Fruit fly (Drosophila melanogaster) ovary, adult (tissue): ENCODE data around the gene stai.

Experiments
- CG17801 ChIP-seq: fragments of 200-800 bp; optimal IDR thresholded peaks from 2 replicates; lab custom pipeline; 2019; ENCODE audit warnings: missing biosample characterization, mild to moderate bottlenecking, missing genetic modification characterization, moderate library complexity; ENCODE audit not compliant: partially characterized antibody

The stai gene

DNA sequence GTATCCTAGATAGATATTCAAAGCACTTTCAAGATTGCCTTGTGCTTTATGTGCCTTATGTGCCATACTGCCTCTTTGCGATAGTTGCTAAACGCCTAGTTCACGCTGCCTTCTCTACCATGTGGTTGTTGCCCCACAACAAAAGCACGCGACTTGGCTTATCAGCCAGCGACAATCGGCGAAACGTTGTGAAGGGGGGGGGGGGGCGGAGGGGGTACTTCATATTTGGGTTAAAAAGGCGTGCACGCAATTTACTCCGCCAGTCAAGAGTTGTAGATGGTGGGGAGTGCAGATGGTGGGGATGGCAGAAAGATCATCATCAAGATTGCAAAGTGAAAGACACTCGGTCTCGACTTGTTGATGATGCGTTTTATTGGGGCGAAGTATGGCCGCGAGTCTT is 68.9 kb downstream of the stai start:
- TF ChIP-seq CG17801 (GFP tag; lab: Kevin White, UChicago), result no peak

DNA sequence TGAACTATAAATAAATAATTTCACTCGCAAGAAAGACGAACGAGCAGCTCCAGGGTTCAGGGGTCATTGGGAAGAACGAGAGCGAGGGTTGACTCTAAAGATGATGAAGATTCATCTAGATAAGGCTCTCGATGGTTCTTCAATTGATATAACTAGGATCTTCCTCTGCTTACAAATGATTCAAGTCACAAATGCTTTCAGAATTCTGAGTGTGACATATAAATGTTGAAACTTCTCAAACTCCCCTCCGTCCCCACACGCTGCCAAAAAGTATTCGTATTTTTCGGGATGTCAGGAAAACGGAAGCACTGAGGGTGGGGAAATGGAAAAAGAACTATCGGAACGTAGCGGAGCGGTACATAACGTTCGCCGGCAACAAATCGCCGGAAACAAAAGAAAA is 71.0 kb downstream of the stai start:
- no peak for TF ChIP-seq CG17801 (GFP tag; lab: Kevin White, UChicago)

dm6 chr2L:6172996-6173395 is 72.8 kb downstream of the stai start:
- no peak for TF ChIP-seq CG17801 (GFP tag; lab: Kevin White, UChicago)
